Worm (Caenorhabditis elegans) whole organism, L3 larva: ENCODE data around the gene ptp-1.

Source experiments
- ceh-16 ChIP-seq: sonication (generic microtip); optimal IDR thresholded peaks from 2 replicates; lab custom pipeline; 2017; ENCODE audit warnings: missing biosample characterization, missing genetic modification characterization
- ceh-28 ChIP-seq: fragments of 150-350 bp; optimal IDR thresholded peaks from 2 replicates; lab custom pipeline; 2014; ENCODE audit warnings: missing biosample characterization, missing genetic modification reagents, missing genetic modification characterization
- jun-1 ChIP-seq: fragments of 150-350 bp; optimal IDR thresholded peaks from 2 replicates; lab custom pipeline; 2014; ENCODE audit warnings: missing biosample characterization, missing genetic modification reagents, missing genetic modification characterization
- nhr-11 ChIP-seq: fragments of 150-350 bp; optimal IDR thresholded peaks from 2 replicates; lab custom pipeline; 2014; ENCODE audit warnings: missing biosample characterization, missing genetic modification characterization
- nhr-12 ChIP-seq: fragments of 150-350 bp; optimal IDR thresholded peaks from 2 replicates; lab custom pipeline; 2014; ENCODE audit warnings: missing biosample characterization, missing genetic modification characterization
- nhr-76 ChIP-seq: fragments of 150-350 bp; sonication (generic microtip); optimal IDR thresholded peaks from 5 replicates; lab custom pipeline; 2014; ENCODE audit warnings: missing biosample characterization, missing genetic modification characterization
- nhr-77 ChIP-seq: fragments of 150-350 bp; optimal IDR thresholded peaks from 2 replicates; lab custom pipeline; 2014; ENCODE audit warnings: missing biosample characterization, missing genetic modification characterization
- zag-1 ChIP-seq: fragments of 150-350 bp; optimal IDR thresholded peaks from 2 replicates; lab custom pipeline; 2014; ENCODE audit warnings: missing biosample characterization, missing genetic modification characterization
- ztf-11 ChIP-seq: fragments of 150-350 bp; optimal IDR thresholded peaks from 2 replicates; lab custom pipeline; 2014; ENCODE audit warnings: missing biosample characterization, missing genetic modification characterization

ce11 chrIII:3650677-3651315 lies 60.3 kb downstream of the ptp-1 start, which contains the start of the genes madf-8 and gsr-1:
- no peak for TF ChIP-seq ztf-11 (tag; lab: Kevin White, UChicago)
- no peak for TF ChIP-seq nhr-77 (tag; lab: Kevin White, UChicago)
- TF ChIP-seq zag-1 (tag; lab: Kevin White, UChicago): no peak
- no peak for TF ChIP-seq jun-1
- TF ChIP-seq nhr-11 (tag; lab: Kevin White, UChicago): no peak
- TF ChIP-seq ceh-28: no peak
- no peak for TF ChIP-seq nhr-76 (tag; lab: Kevin White, UChicago)
- TF ChIP-seq ceh-16 (tag; lab: Kevin White, UChicago): no peak
- no peak for TF ChIP-seq nhr-12 (tag; lab: Kevin White, UChicago)
